Fruit fly (Drosophila melanogaster) whole organism, embryonic: ENCODE measurements around the gene Rab19.

Experiments used
- CG10979 ChIP-seq: fragments of 200-800 bp; sonication (Bioruptor generic); optimal IDR thresholded peaks from 2 replicates; lab custom pipeline; 2018; ENCODE audit warnings: missing biosample characterization, mild to moderate bottlenecking, missing genetic modification characterization, moderate library complexity
- CG7556 ChIP-seq: fragments of 200-800 bp; sonication (Bioruptor generic); optimal IDR thresholded peaks from 2 replicates; lab custom pipeline; 2017; ENCODE audit warnings: missing biosample characterization, mild to moderate bottlenecking, missing genetic modification characterization
- CG8478 ChIP-seq: fragments of >200 bp; optimal IDR thresholded peaks from 2 replicates; lab custom pipeline; 2018
- Hr78 ChIP-seq, 2 experiments: fragments of 200-800 bp in 1 of 2; fragments of >200 bp in 1 of 2; sonication (Bioruptor generic) in 1 of 2; optimal IDR thresholded peaks; 2 replicates each; lab custom pipeline; 2017 to 2019; ENCODE audit warnings: missing biosample characterization in 2 of 2, missing genetic modification characterization in 2 of 2, mild to moderate bottlenecking in 1 of 2, moderate library complexity in 1 of 2
- Scr ChIP-seq: fragments of 200-800 bp; sonication (Bioruptor generic); IDR thresholded peaks from 2 replicates; pipeline ENCODE4 v1.3.6; 2022; ENCODE audit warnings: missing biosample characterization, missing genetic modification characterization; ENCODE audit not compliant: partially characterized antibody
- ind ChIP-seq: fragments of 200-800 bp; sonication (Bioruptor generic); optimal IDR thresholded peaks from 3 replicates; lab custom pipeline; 2016; ENCODE audit warnings: missing biosample characterization, missing genetic modification characterization
- wdn ChIP-seq: fragments of 200-800 bp; sonication (Bioruptor generic); IDR thresholded peaks from 2 replicates; pipeline ENCODE4 v1.3.6; 2022; ENCODE audit warnings: missing biosample characterization, missing genetic modification characterization

DNA sequence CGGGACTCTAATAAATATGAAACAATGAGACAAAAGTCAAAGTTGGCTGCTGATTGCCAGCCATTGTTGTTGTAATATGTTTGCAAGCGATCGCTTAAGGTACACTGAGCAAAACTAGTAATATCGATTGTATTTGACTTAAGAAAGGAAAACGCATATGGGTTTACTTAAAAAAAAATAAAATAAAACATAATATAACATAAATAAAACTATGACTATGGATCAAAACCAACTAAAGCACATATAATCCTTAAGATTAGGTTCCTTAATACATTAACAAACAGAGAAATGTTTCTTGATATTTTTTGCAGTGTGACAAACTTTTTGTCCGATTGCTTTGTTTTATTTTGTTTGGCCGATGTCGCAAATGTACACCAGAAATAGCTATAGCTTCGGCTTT is 36.8 kb downstream of the Rab19 start:
- no peak for TF ChIP-seq CG7556 (GFP tag; lab: Kevin White, UChicago)
- no peak for TF ChIP-seq ind (GFP tag; lab: Kevin White, UChicago)
- no peak for TF ChIP-seq Scr
- no peak for TF ChIP-seq CG10979 (tag; lab: Kevin White, UChicago)
- no peak for TF ChIP-seq Hr78 (GFP tag; optimal IDR thresholded peaks at IDR 0.05; lab: Kevin White, UChicago)
- TF ChIP-seq CG8478 (lab: Kevin White, UChicago): no peak
- TF ChIP-seq wdn: no peak
